Worm (Caenorhabditis elegans) whole organism, L3 larva: ENCODE measurements around the gene F31F7.2.

Source experiments
- ZK546.5 ChIP-seq: sonication (generic microtip); optimal IDR thresholded peaks from 2 replicates; lab custom pipeline; 2017; ENCODE audit warnings: missing biosample characterization, missing genetic modification characterization
- aly-2 ChIP-seq: fragments of 150-350 bp; optimal IDR thresholded peaks from 2 replicates; lab custom pipeline; 2014; ENCODE audit warnings: missing biosample characterization, missing genetic modification characterization
- ama-1 ChIP-seq: fragments of 150-350 bp; optimal IDR thresholded peaks from 2 replicates; lab custom pipeline; 2018
- ceh-28 ChIP-seq: fragments of 150-350 bp; optimal IDR thresholded peaks from 2 replicates; lab custom pipeline; 2014; ENCODE audit warnings: missing biosample characterization, missing genetic modification reagents, missing genetic modification characterization
- ceh-82 ChIP-seq: fragments of 150-350 bp; optimal IDR thresholded peaks from 2 replicates; lab custom pipeline; 2014; ENCODE audit warnings: missing biosample characterization, missing genetic modification characterization
- daf-12 ChIP-seq: fragments of 150-350 bp; optimal IDR thresholded peaks from 2 replicates; lab custom pipeline; 2014; ENCODE audit warnings: missing biosample characterization, missing genetic modification reagents, missing genetic modification characterization
- egl-27 ChIP-seq: sonication (generic microtip); optimal IDR thresholded peaks from 4 replicates; lab custom pipeline; 2017; ENCODE audit warnings: missing biosample characterization, missing genetic modification reagents, missing genetic modification characterization
- egl-5 ChIP-seq: fragments of 150-350 bp; optimal IDR thresholded peaks from 2 replicates; lab custom pipeline; 2017; ENCODE audit warnings: missing biosample characterization, missing genetic modification reagents, missing genetic modification characterization, inconsistent platforms
- elt-1 ChIP-seq: fragments of 150-350 bp; optimal IDR thresholded peaks from 2 replicates; lab custom pipeline; 2014; ENCODE audit warnings: missing biosample characterization, missing genetic modification characterization
- elt-2 ChIP-seq: sonication (generic microtip); optimal IDR thresholded peaks from 2 replicates; lab custom pipeline; 2016; ENCODE audit warnings: missing genetic modification reagents, mild to moderate bottlenecking, missing genetic modification characterization, missing compliant biosample characterization
- elt-3 ChIP-seq, 3 experiments: fragments of 150-350 bp in 1 of 3; sonication (generic microtip) in 2 of 3; optimal IDR thresholded peaks; 2 replicates in 2 of 3; 4 replicates in 1 of 3; lab custom pipeline; 2014 to 2017; ENCODE audit warnings: missing biosample characterization in 3 of 3, missing genetic modification characterization in 3 of 3
- fkh-2 ChIP-seq: fragments of 150-350 bp; optimal IDR thresholded peaks from 2 replicates; lab custom pipeline; 2014; ENCODE audit warnings: missing biosample characterization, missing genetic modification reagents, missing genetic modification characterization
- hmg-11 ChIP-seq: sonication (generic microtip); optimal IDR thresholded peaks from 2 replicates; lab custom pipeline; 2016; ENCODE audit warnings: missing genetic modification characterization, missing compliant biosample characterization
- lin-15B ChIP-seq: fragments of 150-350 bp; optimal IDR thresholded peaks from 2 replicates; lab custom pipeline; 2014; ENCODE audit warnings: missing biosample characterization, missing genetic modification characterization
- lin-39 ChIP-seq: fragments of 150-350 bp; optimal IDR thresholded peaks from 2 replicates; lab custom pipeline; 2018; ENCODE audit warnings: missing biosample characterization, missing genetic modification reagents, missing genetic modification characterization
- mdl-1 ChIP-seq: fragments of 150-350 bp; optimal IDR thresholded peaks from 2 replicates; lab custom pipeline; 2014; ENCODE audit warnings: missing biosample characterization, missing genetic modification characterization
- nhr-11 ChIP-seq: fragments of 150-350 bp; optimal IDR thresholded peaks from 2 replicates; lab custom pipeline; 2014; ENCODE audit warnings: missing biosample characterization, missing genetic modification characterization
- nhr-12 ChIP-seq: fragments of 150-350 bp; optimal IDR thresholded peaks from 2 replicates; lab custom pipeline; 2014; ENCODE audit warnings: missing biosample characterization, missing genetic modification characterization
- nhr-237 ChIP-seq: fragments of 150-350 bp; optimal IDR thresholded peaks from 2 replicates; lab custom pipeline; 2014; ENCODE audit warnings: missing biosample characterization, missing genetic modification characterization
- nhr-25 ChIP-seq: sonication (generic microtip); optimal IDR thresholded peaks from 2 replicates; lab custom pipeline; 2017; ENCODE audit warnings: missing biosample characterization, missing genetic modification characterization
- nhr-28 ChIP-seq: fragments of 150-350 bp; optimal IDR thresholded peaks from 2 replicates; lab custom pipeline; 2014; ENCODE audit warnings: missing biosample characterization, missing genetic modification characterization
- nhr-43 ChIP-seq: sonication (generic microtip); optimal IDR thresholded peaks from 2 replicates; lab custom pipeline; 2016; ENCODE audit warnings: mild to moderate bottlenecking, missing genetic modification characterization, missing compliant biosample characterization; ENCODE audit not compliant: poor library complexity, severe bottlenecking
- nhr-67 ChIP-seq: fragments of 150-350 bp; optimal IDR thresholded peaks from 2 replicates; lab custom pipeline; 2014; ENCODE audit warnings: missing biosample characterization, missing genetic modification characterization
- nhr-76 ChIP-seq: fragments of 150-350 bp; sonication (generic microtip); optimal IDR thresholded peaks from 5 replicates; lab custom pipeline; 2014; ENCODE audit warnings: missing biosample characterization, missing genetic modification characterization
- pha-4 ChIP-seq: fragments of 150-350 bp; optimal IDR thresholded peaks from 2 replicates; lab custom pipeline; 2014; ENCODE audit warnings: missing biosample characterization, missing genetic modification reagents, missing genetic modification characterization
- pqm-1 ChIP-seq: fragments of 150-350 bp; optimal IDR thresholded peaks from 2 replicates; lab custom pipeline; 2017; ENCODE audit warnings: missing biosample characterization, missing genetic modification characterization, inconsistent platforms
- sea-2 ChIP-seq: fragments of 150-350 bp; sonication (generic microtip); optimal IDR thresholded peaks from 4 replicates; lab custom pipeline; 2014; ENCODE audit warnings: missing biosample characterization, missing genetic modification reagents, missing genetic modification characterization
- snpc-4 ChIP-seq: fragments of 150-350 bp; optimal IDR thresholded peaks from 2 replicates; lab custom pipeline; 2014; ENCODE audit warnings: missing biosample characterization, missing genetic modification characterization
- tbx-2 ChIP-seq: sonication (generic microtip); optimal IDR thresholded peaks from 2 replicates; lab custom pipeline; 2016; ENCODE audit warnings: mild to moderate bottlenecking, missing genetic modification characterization, missing compliant biosample characterization
- unc-39 ChIP-seq: sonication (generic microtip); optimal IDR thresholded peaks from 4 replicates; lab custom pipeline; 2017; ENCODE audit warnings: missing biosample characterization, missing genetic modification characterization
- ztf-11 ChIP-seq: fragments of 150-350 bp; optimal IDR thresholded peaks from 2 replicates; lab custom pipeline; 2014; ENCODE audit warnings: missing biosample characterization, missing genetic modification characterization
- ztf-4 ChIP-seq: fragments of 150-350 bp; optimal IDR thresholded peaks from 2 replicates; lab custom pipeline; 2014; ENCODE audit warnings: missing biosample characterization, missing genetic modification characterization

Gene F31F7.2

DNA sequence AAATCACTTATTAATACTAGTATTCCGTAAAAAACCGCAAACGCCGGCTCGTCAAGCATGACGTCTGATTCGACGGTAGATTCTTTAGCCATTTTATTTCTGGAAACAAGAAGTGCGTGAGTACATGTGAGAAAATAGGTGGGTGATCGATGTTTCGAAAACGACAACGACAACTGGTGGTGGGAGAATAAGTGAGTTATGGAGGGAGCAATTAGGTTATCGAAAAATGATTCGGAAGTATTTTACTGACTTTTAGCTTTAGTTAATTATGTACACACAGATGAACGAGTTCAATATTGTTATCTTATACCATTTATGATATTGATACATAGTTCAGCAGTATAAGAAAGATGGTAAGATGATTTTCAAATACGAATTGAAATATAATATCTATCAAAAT lies 15.7 kb downstream of the F31F7.2 start, which contains the start of gene srn-1:
srn-1 (minus strand) TSS at position 101 of the 400 bp plus-strand sequence.
- TF ChIP-seq ama-1 (lab: Kevin White, UChicago) (no peak), egl-5 (no peak), tbx-2 (tag; lab: Kevin White, UChicago) (no peak), sea-2 (GFP tag; lab: Kevin White, UChicago) (no peak), hmg-11 (no peak), nhr-12 (tag; lab: Kevin White, UChicago) (no peak), lin-15B (tag; lab: Kevin White, UChicago) (no peak), unc-39 (tag; lab: Kevin White, UChicago) (no peak), nhr-76 (no peak), nhr-237 (tag; lab: Kevin White, UChicago) (no peak), aly-2 (tag; lab: Kevin White, UChicago) (no peak), elt-3 (tag; optimal IDR thresholded peaks at IDR 0.05; lab: Kevin White, UChicago) (no peak), ztf-4 (no peak), egl-27 (tag; lab: Kevin White, UChicago) (no peak), ztf-11 (tag; lab: Kevin White, UChicago) (no peak), nhr-25 (no peak)

DNA sequence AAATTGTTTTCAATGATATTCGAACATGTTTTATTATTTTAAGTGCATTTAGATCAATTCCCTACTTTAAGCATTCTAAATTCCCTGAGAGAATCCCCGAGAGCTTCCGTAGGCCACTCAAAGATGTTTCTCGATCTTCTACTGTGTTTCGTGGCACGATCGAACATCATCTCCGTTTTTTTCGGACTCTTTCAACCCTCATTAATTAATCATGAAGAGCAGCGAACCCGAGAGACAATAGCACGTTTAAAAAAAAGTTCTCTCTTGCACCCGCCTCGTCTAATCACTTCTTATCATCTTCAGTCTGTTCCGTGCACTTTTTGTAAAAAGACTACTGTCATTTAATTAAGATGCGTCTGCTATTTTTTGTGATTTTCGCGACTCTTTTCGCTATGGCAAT lies 18.0 kb downstream of the F31F7.2 start, which contains the start of gene K12B6.11:
K12B6.11 (plus strand) TSS at position 301 of the 400 bp plus-strand sequence.
- TF ChIP-seq nhr-67 (tag; lab: Kevin White, UChicago) (no peak), ztf-4 (no peak), tbx-2 (tag; lab: Kevin White, UChicago) (no peak), nhr-28 (tag; lab: Kevin White, UChicago) (no peak), aly-2 (tag; lab: Kevin White, UChicago) (no peak), nhr-43 (no peak), ceh-28 (tag; lab: Kevin White, UChicago) (no peak), mdl-1 (tag; lab: Kevin White, UChicago) (no peak), nhr-11 (no peak), sea-2 (GFP tag; lab: Kevin White, UChicago) (no peak), elt-2 (tag; lab: Kevin White, UChicago) (no peak), nhr-25 (no peak)

DNA sequence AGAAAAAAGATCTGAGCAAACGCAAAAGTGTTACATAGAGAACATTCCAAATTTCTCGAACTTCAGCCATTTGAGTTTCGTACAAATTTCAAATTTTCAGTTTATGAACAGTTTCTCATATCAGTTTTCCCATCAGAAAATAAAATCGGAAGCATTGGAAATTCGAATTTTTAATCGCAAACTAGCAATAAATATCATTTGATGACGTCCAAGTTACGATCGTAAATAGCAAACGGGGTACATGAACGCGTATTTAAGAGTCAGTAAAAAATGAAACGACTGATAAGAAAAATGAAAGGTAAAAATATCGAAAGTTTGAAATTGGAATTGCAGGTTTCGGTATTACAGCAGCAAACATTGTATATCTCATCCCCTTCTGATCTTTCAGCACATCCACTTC lies 20.6 kb downstream of the F31F7.2 start:
- TF ChIP-seq ZK546.5, result no peak
- TF ChIP-seq lin-39 (tag; lab: Kevin White, UChicago), result no peak
- TF ChIP-seq pha-4 (tag; lab: Kevin White, UChicago), result peak; percentile 13
- peak; percentile 78 for TF ChIP-seq elt-2 (tag; lab: Kevin White, UChicago)

DNA sequence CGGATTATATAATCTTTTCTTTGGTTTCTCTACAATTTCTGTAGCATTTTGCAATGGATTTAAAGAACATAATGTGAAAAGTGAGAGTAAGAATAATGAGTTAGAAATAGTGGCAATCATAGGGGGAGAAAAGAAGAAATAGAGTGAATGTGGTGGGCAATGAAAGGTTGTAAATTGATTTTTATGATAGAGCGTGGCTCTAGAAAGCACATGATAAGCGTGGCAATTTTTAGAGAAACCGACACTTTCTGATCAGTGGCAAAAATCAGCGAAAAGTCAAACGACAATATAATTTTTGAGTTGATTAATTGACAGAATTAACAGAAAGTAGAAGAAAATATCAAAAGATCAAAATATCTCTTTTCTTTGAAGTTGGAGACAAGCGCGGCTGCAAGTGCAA lies 21.7 kb downstream of the F31F7.2 start, which contains the start of gene K12B6.9:
K12B6.9 (minus strand) TSS at position 266 of the 400 bp plus-strand sequence.
- TF ChIP-seq ceh-82 (tag; lab: Kevin White, UChicago), result no peak
- TF ChIP-seq elt-2 (tag; lab: Kevin White, UChicago), result peak; percentile 75
- TF ChIP-seq elt-1 (tag; lab: Kevin White, UChicago), result no peak
- peak; percentile 25 for TF ChIP-seq pqm-1 (tag; lab: Kevin White, UChicago)

ce11 chrV:6301046-6301445 lies 30.4 kb downstream of the F31F7.2 start:
- TF ChIP-seq nhr-25 (no peak), elt-1 (tag; lab: Kevin White, UChicago) (no peak), daf-12 (no peak), nhr-43 (no peak)

DNA sequence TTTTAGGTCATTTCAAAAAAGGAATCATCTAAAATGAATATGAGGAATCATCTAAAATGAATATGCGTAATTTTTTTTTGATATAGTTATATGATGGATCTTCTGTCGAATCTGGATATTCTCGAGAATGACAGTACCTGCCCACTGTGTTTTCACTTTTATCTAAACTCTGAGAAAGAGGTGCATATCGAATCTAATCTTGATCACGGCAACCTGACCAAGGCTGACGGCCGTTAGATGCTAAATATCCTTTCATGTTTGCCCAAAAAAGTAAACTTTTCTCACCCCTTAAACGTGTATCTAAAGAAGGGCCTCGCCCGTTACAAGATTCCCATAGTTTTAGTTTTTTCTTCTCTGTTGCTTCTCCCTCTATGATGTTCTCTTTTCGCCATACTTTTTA lies 31.8 kb downstream of the F31F7.2 start:
- TF ChIP-seq aly-2 (tag; lab: Kevin White, UChicago) (no peak), snpc-4 (tag; lab: Kevin White, UChicago) (no peak), nhr-25 (peak; percentile 5), sea-2 (GFP tag; lab: Kevin White, UChicago) (no peak), fkh-2 (tag; lab: Kevin White, UChicago) (no peak), elt-1 (tag; lab: Kevin White, UChicago) (peak; percentile 55), unc-39 (tag; lab: Kevin White, UChicago) (no peak)
